Worm (Caenorhabditis elegans) whole organism, L2 larva: ENCODE measurements around the gene C06E4.3.

Source experiments
- C34F6.9 ChIP-seq: fragments of 150-350 bp; optimal IDR thresholded peaks from 2 replicates; lab custom pipeline; 2014; ENCODE audit warnings: missing biosample characterization, missing genetic modification characterization
- Y55F3AM.14 ChIP-seq: fragments of 200-800 bp; sonication (Bioruptor generic); optimal IDR thresholded peaks from 2 replicates; lab custom pipeline; 2018; ENCODE audit warnings: mild to moderate bottlenecking, missing genetic modification characterization, missing compliant biosample characterization
- aly-2 ChIP-seq: fragments of 150-350 bp; optimal IDR thresholded peaks from 2 replicates; lab custom pipeline; 2014; ENCODE audit warnings: missing biosample characterization, missing genetic modification characterization
- ama-1 ChIP-seq: fragments of 150-350 bp; optimal IDR thresholded peaks from 2 replicates; lab custom pipeline; 2018; ENCODE audit warnings: inconsistent platforms
- crh-2 ChIP-seq: sonication (generic microtip); optimal IDR thresholded peaks from 2 replicates; lab custom pipeline; 2017; ENCODE audit warnings: missing biosample characterization, missing genetic modification characterization
- dmd-4 ChIP-seq: sonication (generic microtip); optimal IDR thresholded peaks from 2 replicates; lab custom pipeline; 2017; ENCODE audit warnings: missing biosample characterization, missing genetic modification characterization
- egl-27 ChIP-seq: sonication (generic microtip); optimal IDR thresholded peaks from 3 replicates; lab custom pipeline; 2017; ENCODE audit warnings: missing biosample characterization, missing genetic modification reagents, missing genetic modification characterization
- elt-3 ChIP-seq: sonication (generic microtip); optimal IDR thresholded peaks from 2 replicates; lab custom pipeline; 2017; ENCODE audit warnings: missing biosample characterization, missing genetic modification characterization
- fos-1 ChIP-seq: fragments of 150-350 bp; optimal IDR thresholded peaks from 2 replicates; lab custom pipeline; 2014; ENCODE audit warnings: missing biosample characterization, missing genetic modification characterization
- gmeb-1 ChIP-seq: fragments of 150-350 bp; optimal IDR thresholded peaks from 2 replicates; lab custom pipeline; 2014; ENCODE audit warnings: missing biosample characterization, missing genetic modification characterization
- lin-11 ChIP-seq: fragments of 150-350 bp; sonication (generic microtip); optimal IDR thresholded peaks from 2 replicates; lab custom pipeline; 2014; ENCODE audit warnings: missing biosample characterization, missing genetic modification characterization, inconsistent platforms, mixed read lengths
- lin-13 ChIP-seq: fragments of 150-350 bp; optimal IDR thresholded peaks from 2 replicates; lab custom pipeline; 2014; ENCODE audit warnings: missing biosample characterization, missing genetic modification reagents, missing genetic modification characterization
- mbf-1 ChIP-seq: sonication (generic microtip); optimal IDR thresholded peaks from 2 replicates; lab custom pipeline; 2017; ENCODE audit warnings: missing biosample characterization, missing genetic modification characterization
- nhr-10 ChIP-seq: sonication (generic microtip); optimal IDR thresholded peaks from 2 replicates; lab custom pipeline; 2017; ENCODE audit warnings: missing biosample characterization, missing genetic modification characterization
- nhr-129 ChIP-seq: fragments of 150-350 bp; optimal IDR thresholded peaks from 2 replicates; lab custom pipeline; 2014; ENCODE audit warnings: missing biosample characterization, missing genetic modification characterization
- nhr-237 ChIP-seq: fragments of 150-350 bp; optimal IDR thresholded peaks from 2 replicates; lab custom pipeline; 2014; ENCODE audit warnings: missing biosample characterization, missing genetic modification characterization
- nhr-25 ChIP-seq: fragments of 150-350 bp; sonication (generic microtip); optimal IDR thresholded peaks from 3 replicates; lab custom pipeline; 2014; ENCODE audit warnings: missing biosample characterization, missing genetic modification characterization
- nhr-77 ChIP-seq: fragments of 150-350 bp; optimal IDR thresholded peaks from 2 replicates; lab custom pipeline; 2014; ENCODE audit warnings: missing biosample characterization, missing genetic modification characterization
- sem-4 ChIP-seq: fragments of 150-350 bp; optimal IDR thresholded peaks from 2 replicates; lab custom pipeline; 2014; ENCODE audit warnings: missing biosample characterization, missing genetic modification reagents, missing genetic modification characterization
- sma-9 ChIP-seq, 2 experiments: fragments of 150-350 bp in 1 of 2; sonication (generic microtip) in 1 of 2; optimal IDR thresholded peaks; 2 replicates each; lab custom pipeline; 2014 to 2016; ENCODE audit warnings: missing genetic modification characterization in 2 of 2, mild to moderate bottlenecking in 1 of 2, missing biosample characterization in 1 of 2, missing compliant biosample characterization in 1 of 2, missing genetic modification reagents in 1 of 2, moderate library complexity in 1 of 2
- unc-39 ChIP-seq: fragments of 150-350 bp; optimal IDR thresholded peaks from 2 replicates; lab custom pipeline; 2014; ENCODE audit warnings: missing biosample characterization, missing genetic modification characterization
- unc-55 ChIP-seq: fragments of 150-350 bp; sonication (generic microtip); optimal IDR thresholded peaks from 3 replicates; lab custom pipeline; 2014; ENCODE audit warnings: missing biosample characterization, missing genetic modification reagents, missing genetic modification characterization
- unc-62 ChIP-seq: fragments of 150-350 bp; optimal IDR thresholded peaks from 2 replicates; lab custom pipeline; 2014; ENCODE audit warnings: missing biosample characterization, missing genetic modification reagents, missing genetic modification characterization

The C06E4.3 gene

DNA sequence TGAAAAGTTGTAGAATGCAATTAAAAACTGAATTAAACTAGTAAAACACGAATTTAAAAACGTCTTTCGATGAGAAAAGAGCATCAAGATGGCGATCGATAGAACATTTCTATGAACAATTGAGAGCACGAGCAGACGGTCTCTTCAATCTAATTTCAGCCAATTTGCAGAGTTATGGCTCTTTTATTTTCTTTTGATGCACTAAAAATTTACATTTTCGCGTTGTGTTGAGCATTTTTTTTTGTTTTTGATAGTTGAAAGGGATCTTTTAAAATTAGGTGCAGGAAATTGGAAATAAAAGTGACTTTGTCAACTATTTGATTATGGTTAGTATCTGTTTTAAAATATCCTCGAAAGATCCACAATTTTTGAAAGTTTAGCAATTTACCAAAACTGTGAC is 48.3 kb downstream of the C06E4.3 start, which contains the start of gene F42C5.6:
Gene F42C5.6, minus strand, starts transcription at position 101 of the 400 bp plus-strand sequence.
- TF ChIP-seq nhr-129 (tag; lab: Kevin White, UChicago): no peak
- TF ChIP-seq elt-3: no peak
- no peak for TF ChIP-seq nhr-237 (tag; lab: Kevin White, UChicago)
- TF ChIP-seq nhr-25: no peak
- no peak for TF ChIP-seq sem-4
- TF ChIP-seq unc-62 (GFP tag; lab: Kevin White, UChicago): no peak
- TF ChIP-seq ama-1 (lab: Kevin White, UChicago): no peak
- no peak for TF ChIP-seq unc-39 (tag; lab: Kevin White, UChicago)
- no peak for TF ChIP-seq gmeb-1 (tag; lab: Kevin White, UChicago)

- TF ChIP-seq dmd-4 (no peak), unc-55 (GFP tag; lab: Kevin White, UChicago) (no peak), C34F6.9 (tag; lab: Kevin White, UChicago) (no peak), mbf-1 (no peak), nhr-10 (no peak), nhr-25 (peak; percentile 65), lin-13 (GFP tag; lab: Kevin White, UChicago) (no peak), crh-2 (tag; lab: Kevin White, UChicago) (peak; percentile 19), nhr-237 (tag; lab: Kevin White, UChicago) (no peak), fos-1 (no peak)
Measured at ce11 chrIV:7309678-7310077, 49.0 kb downstream of the C06E4.3 start.

ce11 chrIV:7310410-7310809 is 49.7 kb downstream of the C06E4.3 start, which contains the start of gene grl-4:
TSS of gene grl-4 (minus strand) at chrIV:7310760.
- TF ChIP-seq egl-27 (tag; lab: Kevin White, UChicago) (no peak), Y55F3AM.14 (GFP tag; lab: Kevin White, UChicago) (peak; percentile 3), lin-11 (tag; lab: Kevin White, UChicago) (no peak)
- TF ChIP-seq, all 48 proteins: peak for 1

DNA sequence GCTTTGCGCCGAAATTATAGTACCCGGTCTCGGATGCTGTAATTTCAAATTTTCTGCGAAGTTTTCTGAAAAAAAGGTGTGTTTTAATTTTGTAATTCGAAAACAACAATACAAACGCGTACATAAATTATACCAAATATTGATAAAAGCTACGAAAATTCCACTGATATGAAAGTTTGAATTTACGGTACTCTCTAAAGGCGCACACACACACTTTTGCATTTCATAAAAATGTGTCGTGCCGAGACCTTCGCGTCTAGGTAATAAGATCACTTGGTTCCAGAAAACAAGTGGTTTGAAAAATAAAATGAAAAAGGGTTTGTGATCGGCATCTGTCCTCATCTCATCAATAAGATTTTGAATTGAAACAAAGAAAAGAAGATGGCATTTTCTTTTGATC is 50.2 kb downstream of the C06E4.3 start:
- no peak for TF ChIP-seq sma-9 (GFP tag; optimal IDR thresholded peaks at IDR 0.05; lab: Kevin White, UChicago)
- no peak for TF ChIP-seq sma-9 (tag; optimal IDR thresholded peaks at IDR 0.05; lab: Kevin White, UChicago)
- no peak for TF ChIP-seq aly-2 (tag; lab: Kevin White, UChicago)
- no peak for TF ChIP-seq nhr-77 (tag; lab: Kevin White, UChicago)
- no peak for TF ChIP-seq unc-55 (GFP tag; lab: Kevin White, UChicago)
